Fruit fly (Drosophila melanogaster): ENCODE results near the gene Ccdc56.

DNA sequence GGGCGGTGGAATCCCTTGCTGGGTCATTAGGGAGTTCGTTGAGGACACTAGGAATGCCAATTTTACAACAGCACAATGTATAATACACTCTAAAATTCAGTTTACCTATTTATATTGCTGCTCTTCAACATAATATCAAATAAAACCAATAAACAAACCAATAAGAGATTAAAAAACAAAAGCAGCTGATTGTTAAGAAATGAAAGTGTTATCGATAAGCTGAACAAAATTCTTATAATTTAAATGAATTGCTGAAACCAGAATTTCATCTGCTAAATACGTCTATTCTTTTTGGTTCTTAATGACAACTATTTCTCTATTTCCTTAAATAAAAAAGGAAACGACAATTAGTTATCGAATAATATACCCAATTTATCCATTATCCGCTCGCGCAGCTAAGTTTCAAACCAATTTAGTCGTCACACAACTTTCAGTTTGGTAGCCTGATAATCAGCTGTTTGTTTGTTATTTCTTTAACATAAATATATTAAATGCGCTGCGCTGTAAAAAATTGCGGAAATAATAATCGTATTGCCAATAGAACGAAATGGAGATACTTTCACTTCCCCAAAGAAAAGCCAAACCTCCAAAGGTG is 17.5 kb upstream of the Ccdc56 start, which contains the start of the genes Pldn and CG14135:
- TF ChIP-seq h (optimal IDR thresholded peaks at IDR 0.05) (no peak), insv (optimal IDR thresholded peaks at IDR 0.05) (no peak), Myc (optimal IDR thresholded peaks at IDR 0.05) (no peak), ttk (optimal IDR thresholded peaks at IDR 0.05) (no peak), Sin3A (optimal IDR thresholded peaks at IDR 0.05) (no peak), psq (optimal IDR thresholded peaks at IDR 0.05) (no peak)
